Fruit fly (Drosophila melanogaster) whole organism, wandering third instar larva: ENCODE results near the gene Slob.

Experiments used
- CG32264 ChIP-seq: fragments of 200-800 bp; sonication (Bioruptor generic); optimal IDR thresholded peaks from 2 replicates; lab custom pipeline; 2016; ENCODE audit warnings: missing biosample characterization, missing genetic modification characterization
- Dif ChIP-seq: fragments of 200-275, 200-300 bp; sonication (Bioruptor generic); optimal IDR thresholded peaks from 2 replicates; lab custom pipeline; 2018; ENCODE audit warnings: missing biosample characterization, missing genetic modification characterization; ENCODE audit not compliant: partially characterized antibody
- Hnf4 ChIP-seq: fragments of 200-800 bp; sonication (Bioruptor generic); optimal IDR thresholded peaks from 2 replicates; lab custom pipeline; 2016; ENCODE audit warnings: missing biosample characterization, mild to moderate bottlenecking, missing genetic modification characterization
- Hr78 ChIP-seq: fragments of >200 bp; optimal IDR thresholded peaks from 2 replicates; lab custom pipeline; 2017; ENCODE audit warnings: missing biosample characterization, missing genetic modification characterization
- N ChIP-seq: fragments of >200 bp; optimal IDR thresholded peaks from 2 replicates; lab custom pipeline; 2018; ENCODE audit warnings: missing biosample characterization, missing external identifiers, missing genetic modification characterization
- Rel ChIP-seq, 2 experiments: fragments of 200-800 bp; sonication (Bioruptor generic) in 1 of 2; optimal IDR thresholded peaks; 2 replicates in 1 of 2; 3 replicates in 1 of 2; lab custom pipeline; 2016 to 2019; ENCODE audit warnings: mild to moderate bottlenecking in 2 of 2, missing biosample characterization in 2 of 2, missing genetic modification characterization in 2 of 2, moderate library complexity in 1 of 2
- lola ChIP-seq: fragments of >200 bp; optimal IDR thresholded peaks from 2 replicates; lab custom pipeline; 2017; ENCODE audit warnings: missing biosample characterization, missing genetic modification characterization
- psq ChIP-seq: fragments of 200-800 bp; sonication (Bioruptor generic); optimal IDR thresholded peaks from 3 replicates; lab custom pipeline; 2017; ENCODE audit warnings: missing biosample characterization, mild to moderate bottlenecking, missing genetic modification characterization, moderate library complexity
- sv ChIP-seq: fragments of 200-800 bp; sonication (Bioruptor generic); optimal IDR thresholded peaks from 3 replicates; lab custom pipeline; 2016; ENCODE audit warnings: missing biosample characterization, missing genetic modification characterization
- usp ChIP-seq: fragments of >200 bp; optimal IDR thresholded peaks from 2 replicates; lab custom pipeline; 2017; ENCODE audit warnings: missing biosample characterization, missing genetic modification characterization

DNA sequence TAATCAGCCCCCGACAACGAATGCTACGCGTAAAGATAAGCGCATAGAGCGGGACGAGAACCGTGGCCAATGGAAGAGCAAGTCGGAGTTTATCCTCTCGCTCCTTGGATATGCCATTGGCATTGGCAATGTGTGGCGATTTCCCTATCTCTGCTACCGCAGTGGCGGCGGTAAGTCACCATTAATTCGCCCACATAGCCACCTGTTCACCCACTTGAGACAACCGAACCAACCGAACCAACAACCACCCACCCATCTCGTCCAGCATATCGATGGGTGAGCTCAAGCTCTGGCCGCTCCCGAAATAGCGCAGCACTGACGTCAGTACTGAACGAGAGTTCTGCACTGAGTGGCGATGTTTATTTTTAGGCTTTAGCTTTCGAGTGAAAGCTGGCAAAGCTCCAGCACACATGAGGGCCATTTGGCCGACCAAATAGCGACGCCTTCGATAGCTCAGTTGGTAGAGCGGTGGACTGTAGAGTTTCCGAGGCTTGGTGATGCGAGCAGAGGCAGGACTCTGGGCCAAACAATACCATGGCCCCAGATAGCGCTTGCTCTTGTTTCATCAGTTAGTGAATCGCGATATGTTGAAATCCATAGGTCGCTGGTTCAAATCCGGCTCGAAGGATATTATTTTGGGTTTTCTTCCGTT is 36.3 kb upstream of the Slob start:
- TF ChIP-seq usp (GFP tag; lab: Kevin White, UChicago) = no peak
- no peak for TF ChIP-seq sv (GFP tag; lab: Kevin White, UChicago)
- TF ChIP-seq Hnf4 = no peak
- no peak for TF ChIP-seq lola (GFP tag; lab: Kevin White, UChicago)
- TF ChIP-seq Rel (GFP tag; optimal IDR thresholded peaks at IDR 0.05; lab: Kevin White, UChicago) = no peak
- no peak for TF ChIP-seq Rel (tag; optimal IDR thresholded peaks at IDR 0.05; lab: Kevin White, UChicago)
- TF ChIP-seq N = no peak
- TF ChIP-seq Dif = no peak
- TF ChIP-seq Hr78 = no peak
- no peak for TF ChIP-seq psq (GFP tag; lab: Kevin White, UChicago)
- no peak for TF ChIP-seq CG32264 (GFP tag; lab: Kevin White, UChicago)
